Fruit fly (Drosophila melanogaster): Measurements from ENCODE around the gene GstT3.

dm6 chrX:20518210-20518609 lies 51.0 kb downstream of the GstT3 start:
- TF ChIP-seq pan (optimal IDR thresholded peaks at IDR 0.05) = no peak
- no peak for TF ChIP-seq usp (GFP tag; optimal IDR thresholded peaks at IDR 0.05)
- TF ChIP-seq EcR (GFP tag; optimal IDR thresholded peaks at IDR 0.05) = no peak

Data from whole organism.